Fruit fly (Drosophila melanogaster): Measurements from ENCODE around the gene Syx13.

DNA sequence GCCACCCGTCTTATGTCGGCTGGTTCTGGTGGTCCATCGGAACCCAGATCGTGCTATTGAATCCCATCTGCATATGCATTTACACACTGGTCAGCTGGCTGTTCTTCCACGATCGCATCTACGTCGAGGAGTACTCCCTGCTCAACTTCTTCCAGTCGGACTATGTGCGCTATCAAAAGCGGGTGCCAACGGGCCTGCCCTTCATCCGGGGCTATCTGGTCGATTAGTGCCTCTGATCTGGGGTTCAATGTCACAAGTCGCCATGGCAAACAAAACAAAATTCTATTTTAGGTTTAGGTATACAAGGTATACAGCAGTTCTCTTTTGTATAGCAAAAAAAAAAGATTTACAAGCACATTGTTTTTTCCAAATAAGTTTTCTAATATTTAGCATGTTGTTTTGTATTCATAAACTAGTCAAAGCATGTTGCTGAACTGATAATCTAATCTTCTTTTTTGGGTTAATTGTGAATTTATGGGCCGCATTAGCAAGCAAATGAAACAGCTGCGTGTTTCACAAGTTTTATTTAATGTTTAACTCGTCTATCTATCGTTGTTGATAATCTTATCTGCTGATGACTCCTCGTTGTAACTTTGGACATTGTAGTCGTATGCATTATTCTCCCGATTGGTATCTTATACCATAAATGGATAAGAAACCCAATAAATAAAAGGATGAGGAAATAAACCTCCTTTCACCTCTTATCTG lies 24.8 kb upstream of the Syx13 start:
- no peak for TF ChIP-seq CG8478 (optimal IDR thresholded peaks at IDR 0.05)
- TF ChIP-seq EcR (GFP tag; optimal IDR thresholded peaks at IDR 0.05), result no peak
- no peak for TF ChIP-seq psq (optimal IDR thresholded peaks at IDR 0.05)
- no peak for TF ChIP-seq pan (optimal IDR thresholded peaks at IDR 0.05)
